Fruit fly (Drosophila melanogaster) whole organism, embryonic: ENCODE measurements around the gene CG11164.

Experiments
- B-H2 ChIP-seq: fragments of 200-800 bp; sonication (Bioruptor generic); optimal IDR thresholded peaks from 2 replicates; lab custom pipeline; 2018; ENCODE audit warnings: missing biosample characterization, mild to moderate bottlenecking, missing genetic modification characterization
- BEAF-32 ChIP-seq: fragments of 200-800 bp; sonication (Bioruptor generic); optimal IDR thresholded peaks from 3 replicates; lab custom pipeline; 2017; ENCODE audit warnings: missing biosample characterization, missing genetic modification characterization, mild to moderate bottlenecking, moderate library complexity, missing genetic modification reagents
- CG10267 ChIP-seq: fragments of 200-800 bp; sonication (Bioruptor generic); optimal IDR thresholded peaks from 2 replicates; lab custom pipeline; 2018; ENCODE audit warnings: missing biosample characterization, mild to moderate bottlenecking, missing genetic modification characterization, moderate library complexity
- CG10959 ChIP-seq: fragments of 200-800 bp; sonication (Bioruptor generic); IDR thresholded peaks from 2 replicates; pipeline ENCODE4 v1.3.6; 2022; ENCODE audit warnings: missing biosample characterization, missing genetic modification characterization
- CG12391 ChIP-seq: fragments of 200-800 bp; sonication (Bioruptor generic); optimal IDR thresholded peaks from 3 replicates; lab custom pipeline; 2018; ENCODE audit warnings: missing biosample characterization, mild to moderate bottlenecking, missing genetic modification characterization, moderate library complexity
- CG12744 ChIP-seq: fragments of 200-800 bp; sonication (Bioruptor generic); optimal IDR thresholded peaks from 2 replicates; lab custom pipeline; 2016; ENCODE audit warnings: missing biosample characterization, missing genetic modification characterization
- CG18262 ChIP-seq: fragments of 200-800 bp; optimal IDR thresholded peaks from 3 replicates; lab custom pipeline; 2019; ENCODE audit warnings: missing biosample characterization, mild to moderate bottlenecking, missing genetic modification characterization, moderate library complexity
- CG18764 ChIP-seq: fragments of 200-800 bp; sonication (Bioruptor generic); optimal IDR thresholded peaks from 3 replicates; lab custom pipeline; 2016; ENCODE audit warnings: missing biosample characterization, missing genetic modification characterization
- CG2116 ChIP-seq: fragments of 200-800 bp; sonication (Bioruptor generic); optimal IDR thresholded peaks from 3 replicates; lab custom pipeline; 2018; ENCODE audit warnings: missing biosample characterization, mild to moderate bottlenecking, missing genetic modification characterization
- CG2678 ChIP-seq: fragments of 200-800 bp; sonication (Bioruptor generic); optimal IDR thresholded peaks from 3 replicates; lab custom pipeline; 2019; ENCODE audit warnings: missing biosample characterization, mild to moderate bottlenecking, missing genetic modification characterization, moderate library complexity
- CG2712 ChIP-seq: fragments of 200-800 bp; optimal IDR thresholded peaks from 3 replicates; lab custom pipeline; 2019; ENCODE audit warnings: missing biosample characterization, mild to moderate bottlenecking, missing genetic modification characterization, moderate library complexity
- CG6791 ChIP-seq: fragments of 200-800 bp; sonication (Bioruptor generic); IDR thresholded peaks from 3 replicates; pipeline ENCODE4 v1.3.6; 2022; ENCODE audit warnings: missing biosample characterization, missing genetic modification characterization; ENCODE audit not compliant: partially characterized antibody
- Doc3 ChIP-seq: fragments of 200-800 bp; sonication (Bioruptor generic); IDR thresholded peaks from 3 replicates; pipeline ENCODE4 v1.3.6; 2022; ENCODE audit warnings: missing biosample characterization, missing genetic modification characterization; ENCODE audit not compliant: partially characterized antibody
- Dref ChIP-seq: fragments of 200-800 bp; sonication (Bioruptor generic); IDR thresholded peaks from 2 replicates; pipeline ENCODE4 v1.3.6; 2022; ENCODE audit warnings: missing biosample characterization, missing genetic modification characterization
- Elba2 ChIP-seq: fragments of 200-800 bp; sonication (Bioruptor generic); optimal IDR thresholded peaks from 3 replicates; lab custom pipeline; 2016; ENCODE audit warnings: missing biosample characterization, missing genetic modification characterization
- Ets97D ChIP-seq: fragments of 200-800 bp; sonication (Bioruptor generic); optimal IDR thresholded peaks from 3 replicates; lab custom pipeline; 2016; ENCODE audit warnings: missing biosample characterization, missing genetic modification characterization
- GATAe ChIP-seq: fragments of 200-800 bp; sonication (Bioruptor generic); conservative IDR thresholded peaks from 2 replicates; pipeline ENCODE4 v1.3.6; 2022; ENCODE audit warnings: missing biosample characterization, missing genetic modification characterization
- HLH3B ChIP-seq: fragments of 200-800 bp; sonication (Bioruptor generic); IDR thresholded peaks from 2 replicates; pipeline ENCODE4 v1.3.6; 2022; ENCODE audit warnings: missing biosample characterization, missing genetic modification characterization
- HLH4C ChIP-seq: fragments of 200-800 bp; sonication (Bioruptor generic); IDR thresholded peaks from 3 replicates; pipeline ENCODE4 v1.3.6; 2022; ENCODE audit warnings: missing biosample characterization, missing genetic modification characterization; ENCODE audit not compliant: partially characterized antibody
- Hey ChIP-seq: fragments of 200-800 bp; sonication (Bioruptor generic); optimal IDR thresholded peaks from 3 replicates; lab custom pipeline; 2018; ENCODE audit warnings: missing biosample characterization, mild to moderate bottlenecking, missing genetic modification characterization
- Hr39 ChIP-seq: fragments of >200 bp; optimal IDR thresholded peaks from 2 replicates; lab custom pipeline; 2017
- Hsf ChIP-seq: fragments of 200-800 bp; sonication (Bioruptor generic); optimal IDR thresholded peaks from 3 replicates; lab custom pipeline; 2016; ENCODE audit warnings: missing biosample characterization, missing genetic modification characterization
- MESR4 ChIP-seq: fragments of 200-800 bp; sonication (Bioruptor generic); optimal IDR thresholded peaks from 2 replicates; lab custom pipeline; 2018; ENCODE audit warnings: missing biosample characterization, mild to moderate bottlenecking, missing genetic modification characterization, moderate library complexity
- Nf-YB ChIP-seq: fragments of 200-800 bp; sonication (Bioruptor generic); optimal IDR thresholded peaks from 3 replicates; lab custom pipeline; 2019; ENCODE audit warnings: missing biosample characterization, mild to moderate bottlenecking, missing genetic modification characterization, moderate library complexity
- Opbp ChIP-seq: fragments of 200-800 bp; sonication (Bioruptor generic); IDR thresholded peaks from 3 replicates; pipeline ENCODE4 v1.3.6; 2022; ENCODE audit warnings: missing biosample characterization, missing genetic modification characterization; ENCODE audit not compliant: partially characterized antibody
- Pdp1 ChIP-seq, 2 experiments: fragments of 200-800 bp; sonication (Bioruptor generic); optimal IDR thresholded peaks; 3 replicates each; lab custom pipeline; 2016; ENCODE audit warnings: missing biosample characterization in 2 of 2, missing genetic modification characterization in 2 of 2, mild to moderate bottlenecking in 1 of 2, moderate library complexity in 1 of 2
- Scr ChIP-seq: fragments of 200-800 bp; sonication (Bioruptor generic); IDR thresholded peaks from 2 replicates; pipeline ENCODE4 v1.3.6; 2022; ENCODE audit warnings: missing biosample characterization, missing genetic modification characterization; ENCODE audit not compliant: partially characterized antibody
- Sin3A ChIP-seq: fragments of >200 bp; optimal IDR thresholded peaks from 2 replicates; lab custom pipeline; 2018
- amos ChIP-seq: fragments of 200-800 bp; sonication (Bioruptor generic); IDR thresholded peaks from 2 replicates; pipeline ENCODE4 v1.3.6; 2022; ENCODE audit warnings: missing biosample characterization, missing genetic modification characterization; ENCODE audit not compliant: partially characterized antibody
- bbx ChIP-seq: fragments of 200-800 bp; sonication (Bioruptor generic); IDR thresholded peaks from 2 replicates; pipeline ENCODE4 v1.3.6; 2022; ENCODE audit warnings: missing biosample characterization, missing genetic modification characterization; ENCODE audit not compliant: partially characterized antibody
- chinmo ChIP-seq: fragments of 200-800 bp; sonication (Bioruptor generic); IDR thresholded peaks from 4 replicates; pipeline ENCODE4 v1.3.6; 2022; ENCODE audit warnings: missing biosample characterization, missing genetic modification characterization; ENCODE audit not compliant: partially characterized antibody
- ci ChIP-seq: fragments of 200-800 bp; sonication (Bioruptor generic); IDR thresholded peaks from 3 replicates; pipeline ENCODE4 v1.3.6; 2022; ENCODE audit warnings: missing biosample characterization, missing genetic modification characterization
- croc ChIP-seq: fragments of 200-800 bp; sonication (Bioruptor generic); conservative IDR thresholded peaks from 3 replicates; pipeline ENCODE4 v1.3.6; 2022; ENCODE audit warnings: missing biosample characterization, missing genetic modification characterization
- hb ChIP-seq: fragments of 200-800 bp; sonication (Bioruptor generic); IDR thresholded peaks from 3 replicates; pipeline ENCODE4 v1.3.6; 2022; ENCODE audit warnings: missing biosample characterization, missing genetic modification characterization; ENCODE audit not compliant: partially characterized antibody
- hth ChIP-seq: fragments of >200 bp; optimal IDR thresholded peaks from 2 replicates; lab custom pipeline; 2017; ENCODE audit warnings: inconsistent platforms
- insv ChIP-seq, 2 experiments: fragments of 200-800 bp; sonication (Bioruptor generic); optimal IDR thresholded peaks; 3 replicates each; lab custom pipeline; 2016 to 2018; ENCODE audit warnings: missing biosample characterization in 2 of 2, missing genetic modification characterization in 2 of 2
- sens ChIP-seq: fragments of 200-800 bp; sonication (Bioruptor generic); peaks from one replicate; lab custom pipeline; 2016; ENCODE audit warnings: missing biosample characterization, missing genetic modification characterization
- sna ChIP-seq: fragments of 200-800 bp; sonication (Bioruptor generic); IDR thresholded peaks from 2 replicates; pipeline ENCODE4 v1.3.6; 2022; ENCODE audit warnings: missing biosample characterization, missing genetic modification characterization; ENCODE audit not compliant: partially characterized antibody
- stwl ChIP-seq: fragments of 200-800 bp; sonication (Bioruptor generic); optimal IDR thresholded peaks from 3 replicates; lab custom pipeline; 2018; ENCODE audit warnings: missing biosample characterization, mild to moderate bottlenecking, missing genetic modification characterization, moderate library complexity
- tin ChIP-seq: fragments of 200-800 bp; sonication (Bioruptor generic); optimal IDR thresholded peaks from 3 replicates; lab custom pipeline; 2016; ENCODE audit warnings: missing biosample characterization, missing genetic modification characterization
- unc-4 ChIP-seq: fragments of 200-800 bp; sonication (Bioruptor generic); IDR thresholded peaks from 2 replicates; pipeline ENCODE4 v1.3.6; 2022; ENCODE audit warnings: missing biosample characterization, missing genetic modification characterization; ENCODE audit not compliant: partially characterized antibody
- usp ChIP-seq: fragments of >200 bp; optimal IDR thresholded peaks from 2 replicates; lab custom pipeline; 2017; ENCODE audit warnings: missing biosample characterization, missing genetic modification characterization

The CG11164 gene

DNA sequence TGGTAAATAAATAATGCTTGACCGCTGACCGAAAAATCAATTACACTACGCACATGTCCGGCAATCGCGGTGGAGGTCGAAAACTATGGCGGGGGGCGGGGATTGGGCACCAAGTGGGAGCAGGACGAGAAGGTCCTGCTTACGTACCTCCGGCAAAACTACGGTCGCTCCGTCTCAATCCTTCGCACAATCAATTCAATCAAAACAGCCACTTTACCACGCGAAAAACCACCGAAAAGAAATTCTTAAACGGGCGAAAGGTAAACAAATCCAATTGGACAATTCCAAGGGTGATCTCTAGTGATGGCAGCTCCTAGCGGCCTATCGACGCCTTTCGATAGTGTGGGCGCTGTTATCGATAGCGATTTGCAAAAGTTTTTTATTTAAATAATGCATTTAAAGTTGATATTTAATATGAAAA is 50.2 kb downstream of the CG11164 start, which contains the start of gene Nadsyn (continued):
- TF ChIP-seq Ets97D (GFP tag; lab: Kevin White, UChicago) = peak; percentile 25
- peak; percentile 68; the same call in 1 of the 2 replicates for TF ChIP-seq sna
- peak; percentile 44 for TF ChIP-seq Nf-YB (GFP tag; lab: Kevin White, UChicago)
- no peak for TF ChIP-seq tin (GFP tag; lab: Kevin White, UChicago)
- TF ChIP-seq CG10267 = peak; percentile 13
- peak; percentile 76 for TF ChIP-seq Elba2 (GFP tag; lab: Kevin White, UChicago)
- TF ChIP-seq CG6791 (GFP tag; lab: Robert Waterston, UW) = peak; percentile 80
- TF ChIP-seq Dref = peak; percentile 85
- no peak for TF ChIP-seq GATAe (GFP tag; lab: Robert Waterston, UW)
- TF ChIP-seq hb (GFP tag; lab: Robert Waterston, UW) = peak; percentile 74; the same call in 2 of the 3 replicates
- TF ChIP-seq Doc3 = peak; percentile 79
- peak; percentile 81 for TF ChIP-seq unc-4 (GFP tag; lab: Robert Waterston, UW)
- no peak for TF ChIP-seq CG2712 (tag; lab: Kevin White, UChicago)
- TF ChIP-seq MESR4 (GFP tag; lab: Kevin White, UChicago) = peak; percentile 53
- TF ChIP-seq chinmo (GFP tag; lab: Robert Waterston, UW) = 0 out of 4 replicates have a peak, but pooled peaks have one; percentile 61
- peak; percentile 86 for TF ChIP-seq Scr (GFP tag; lab: Robert Waterston, UW)
- TF ChIP-seq Sin3A = peak; percentile 7
- TF ChIP-seq Pdp1 (GFP tag; optimal IDR thresholded peaks at IDR 0.05; lab: Kevin White, UChicago) = no peak
- no peak for TF ChIP-seq usp
- no peak for TF ChIP-seq Hsf
- peak; percentile 81 for TF ChIP-seq bbx
- TF ChIP-seq CG12391 (tag; lab: Kevin White, UChicago) = peak; percentile 23
- no peak for TF ChIP-seq CG12744 (GFP tag; lab: Kevin White, UChicago)
- TF ChIP-seq CG18262 (tag; lab: Kevin White, UChicago) = no peak
- no peak for TF ChIP-seq croc (GFP tag; lab: Robert Waterston, UW)
- no peak for TF ChIP-seq B-H2 (GFP tag; lab: Kevin White, UChicago)
- TF ChIP-seq Opbp = peak; percentile 84
- TF ChIP-seq ci (GFP tag; lab: Robert Waterston, UW) = 0 out of 3 replicates have a peak, but pooled peaks have one; percentile 31
- TF ChIP-seq amos (GFP tag; lab: Robert Waterston, UW) = peak; percentile 89
- no peak for TF ChIP-seq CG18764
- no peak for TF ChIP-seq CG2678 (tag; lab: Kevin White, UChicago)
- TF ChIP-seq CG10959 = no peak
- TF ChIP-seq Hey (tag; lab: Kevin White, UChicago) = no peak
- TF ChIP-seq insv (GFP tag; optimal IDR thresholded peaks at IDR 0.05; lab: Kevin White, UChicago) = peak; percentile 59 to 93
- peak; percentile 75 for TF ChIP-seq sens (GFP tag; lab: Kevin White, UChicago)
- no peak for TF ChIP-seq HLH3B
- peak; percentile 45 for TF ChIP-seq stwl (tag; lab: Kevin White, UChicago)
- peak; percentile 82 for TF ChIP-seq BEAF-32 (GFP tag; lab: Kevin White, UChicago)
- TF ChIP-seq CG2116 (GFP tag; lab: Kevin White, UChicago) = peak; percentile 49
- no peak for TF ChIP-seq hth (lab: Kevin White, UChicago)
- TF ChIP-seq Hr39 = no peak
- peak; percentile 81 for TF ChIP-seq HLH4C (GFP tag; lab: Robert Waterston, UW)
